Worm (Caenorhabditis elegans): ENCODE data around the gene Y51B9A.9.

- TF ChIP-seq skn-1 (tag; optimal IDR thresholded peaks at IDR 0.05) (no peak), fos-1 (tag; optimal IDR thresholded peaks at IDR 0.05) (no peak), mdl-1 (tag; optimal IDR thresholded peaks at IDR 0.05) (no peak), nhr-11 (tag; optimal IDR thresholded peaks at IDR 0.05) (no peak), nhr-237 (tag; optimal IDR thresholded peaks at IDR 0.05) (no peak), elt-1 (tag; optimal IDR thresholded peaks at IDR 0.05) (no peak), mbf-1 (tag; optimal IDR thresholded peaks at IDR 0.05) (no peak), unc-62 (GFP tag; optimal IDR thresholded peaks at IDR 0.05) (no peak), ztf-11 (tag; optimal IDR thresholded peaks at IDR 0.05) (no peak), nhr-21 (tag; optimal IDR thresholded peaks at IDR 0.05) (no peak), dmd-4 (tag; optimal IDR thresholded peaks at IDR 0.05) (no peak), sem-4 (tag; optimal IDR thresholded peaks at IDR 0.05) (no peak)
Observed at ce11 chrII:9438853-9439252, 41.5 kb upstream of the Y51B9A.9 start.
